Fruit fly (Drosophila melanogaster) whole organism, embryonic: ENCODE results near the gene CG32650.

Experiments
- Atf-2 ChIP-seq: fragments of 200-800 bp; sonication (Bioruptor generic); optimal IDR thresholded peaks from 2 replicates; lab custom pipeline; 2016; ENCODE audit warnings: missing biosample characterization, missing genetic modification characterization
- Atf6 ChIP-seq: fragments of 200-800 bp; sonication (Bioruptor generic); IDR thresholded peaks from 2 replicates; pipeline ENCODE4 v1.3.6; 2022; ENCODE audit warnings: missing biosample characterization, missing genetic modification characterization
- B-H1 ChIP-seq: fragments of 200-800 bp; sonication (Bioruptor generic); IDR thresholded peaks from 3 replicates; pipeline ENCODE4 v1.3.6; 2022; ENCODE audit warnings: missing biosample characterization, missing genetic modification characterization
- BtbVII ChIP-seq: fragments of 200-800 bp; sonication (Bioruptor generic); optimal IDR thresholded peaks from 3 replicates; lab custom pipeline; 2017; ENCODE audit warnings: missing biosample characterization, mild to moderate bottlenecking, missing genetic modification characterization
- CG11695 ChIP-seq: fragments of 200-800 bp; sonication (Bioruptor generic); IDR thresholded peaks from 3 replicates; pipeline ENCODE4 v1.3.6; 2022; ENCODE audit warnings: missing biosample characterization, missing genetic modification characterization
- CG12071 ChIP-seq: fragments of 200-800 bp; sonication (Bioruptor generic); optimal IDR thresholded peaks from 3 replicates; lab custom pipeline; 2018; ENCODE audit warnings: missing biosample characterization, mild to moderate bottlenecking, missing genetic modification characterization
- CG12744 ChIP-seq: fragments of 200-800 bp; sonication (Bioruptor generic); optimal IDR thresholded peaks from 2 replicates; lab custom pipeline; 2016; ENCODE audit warnings: missing biosample characterization, missing genetic modification characterization
- CG12942 ChIP-seq: fragments of 200-800 bp; sonication (Bioruptor generic); optimal IDR thresholded peaks from 3 replicates; lab custom pipeline; 2016; ENCODE audit warnings: missing biosample characterization, missing genetic modification characterization
- CG13894 ChIP-seq: fragments of 200-800 bp; sonication (Bioruptor generic); optimal IDR thresholded peaks from 3 replicates; lab custom pipeline; 2018; ENCODE audit warnings: missing biosample characterization, mild to moderate bottlenecking, missing genetic modification characterization, moderate library complexity
- CG14860 ChIP-seq: fragments of 200-800 bp; sonication (Bioruptor generic); IDR thresholded peaks from 3 replicates; pipeline ENCODE4 v1.3.6; 2022; ENCODE audit warnings: missing biosample characterization, missing genetic modification characterization; ENCODE audit not compliant: partially characterized antibody
- CG17385 ChIP-seq: fragments of 200-800 bp; sonication (Bioruptor generic); optimal IDR thresholded peaks from 3 replicates; lab custom pipeline; 2018; ENCODE audit warnings: missing biosample characterization, mild to moderate bottlenecking, missing genetic modification characterization
- CG2116 ChIP-seq: fragments of 200-800 bp; sonication (Bioruptor generic); optimal IDR thresholded peaks from 3 replicates; lab custom pipeline; 2018; ENCODE audit warnings: missing biosample characterization, mild to moderate bottlenecking, missing genetic modification characterization
- CG2120 ChIP-seq: fragments of 200-800 bp; sonication (Bioruptor generic); optimal IDR thresholded peaks from 3 replicates; lab custom pipeline; 2016; ENCODE audit warnings: missing biosample characterization, missing genetic modification characterization
- CG3163 ChIP-seq: fragments of 200-800 bp; sonication (Bioruptor generic); optimal IDR thresholded peaks from 3 replicates; lab custom pipeline; 2016; ENCODE audit warnings: missing biosample characterization, missing genetic modification characterization
- CG42726 ChIP-seq: fragments of 200-800 bp; sonication (Bioruptor generic); IDR thresholded peaks from 2 replicates; pipeline ENCODE4 v1.3.6; 2022; ENCODE audit warnings: missing biosample characterization, missing genetic modification characterization; ENCODE audit not compliant: partially characterized antibody
- CG4282 ChIP-seq: fragments of 200-800 bp; sonication (Bioruptor generic); optimal IDR thresholded peaks from 2 replicates; lab custom pipeline; 2016; ENCODE audit warnings: missing biosample characterization, missing genetic modification characterization
- CG7271 ChIP-seq: fragments of 200-800 bp; sonication (Bioruptor generic); optimal IDR thresholded peaks from 2 replicates; lab custom pipeline; 2018; ENCODE audit warnings: missing biosample characterization, mild to moderate bottlenecking, missing genetic modification characterization, moderate library complexity
- CG7745 ChIP-seq: fragments of 200-800 bp; sonication (Bioruptor generic); optimal IDR thresholded peaks from 2 replicates; lab custom pipeline; 2018; ENCODE audit warnings: missing biosample characterization, mild to moderate bottlenecking, missing genetic modification characterization, moderate library complexity
- CG7987 ChIP-seq: fragments of 200-800 bp; sonication (Bioruptor generic); optimal IDR thresholded peaks from 2 replicates; lab custom pipeline; 2018; ENCODE audit warnings: missing biosample characterization, mild to moderate bottlenecking, missing genetic modification characterization, moderate library complexity
- CG8944 ChIP-seq: fragments of 200-800 bp; sonication (Bioruptor generic); optimal IDR thresholded peaks from 3 replicates; lab custom pipeline; 2016; ENCODE audit warnings: missing biosample characterization, missing genetic modification characterization
- CG9609 ChIP-seq: fragments of 200-800 bp; sonication (Bioruptor generic); optimal IDR thresholded peaks from 3 replicates; lab custom pipeline; 2016; ENCODE audit warnings: missing biosample characterization, missing genetic modification characterization
- Deaf1 ChIP-seq: fragments of 200-800 bp; optimal IDR thresholded peaks from 3 replicates; lab custom pipeline; 2019; ENCODE audit warnings: missing biosample characterization, mild to moderate bottlenecking, missing genetic modification characterization, moderate library complexity
- Dip3 ChIP-seq: fragments of 200-800 bp; sonication (Bioruptor generic); optimal IDR thresholded peaks from 3 replicates; lab custom pipeline; 2016; ENCODE audit warnings: missing biosample characterization, missing genetic modification characterization
- Doc2 ChIP-seq: fragments of 200-800 bp; sonication (Bioruptor generic); IDR thresholded peaks from 2 replicates; pipeline ENCODE4 v1.3.6; 2022; ENCODE audit warnings: missing biosample characterization, missing genetic modification characterization
- Ets65A ChIP-seq: fragments of 200-800 bp; sonication (Bioruptor generic); peaks from one replicate; lab custom pipeline; 2016; ENCODE audit warnings: missing biosample characterization, missing genetic modification characterization
- Med ChIP-seq: fragments of 200-800 bp; sonication (Bioruptor generic); peaks from one replicate; lab custom pipeline; 2016; ENCODE audit warnings: missing biosample characterization, missing genetic modification characterization, mild to moderate bottlenecking, inconsistent platforms, moderate library complexity
- Oli ChIP-seq: fragments of 200-800 bp; sonication (Bioruptor generic); optimal IDR thresholded peaks from 2 replicates; lab custom pipeline; 2018; ENCODE audit warnings: missing biosample characterization, mild to moderate bottlenecking, missing genetic modification characterization, moderate library complexity
- Pdp1 ChIP-seq, 2 experiments: fragments of 200-800 bp; sonication (Bioruptor generic); optimal IDR thresholded peaks; 3 replicates each; lab custom pipeline; 2016; ENCODE audit warnings: missing biosample characterization in 2 of 2, missing genetic modification characterization in 2 of 2, mild to moderate bottlenecking in 1 of 2, moderate library complexity in 1 of 2
- Ravus ChIP-seq: fragments of 200-800 bp; sonication (Bioruptor generic); IDR thresholded peaks from 2 replicates; pipeline ENCODE4 v1.3.6; 2022; ENCODE audit warnings: missing biosample characterization, missing genetic modification characterization
- Rfx ChIP-seq: fragments of 200-800 bp; sonication (Bioruptor generic); IDR thresholded peaks from 2 replicates; pipeline ENCODE4 v1.3.6; 2022; ENCODE audit warnings: missing biosample characterization, missing genetic modification characterization
- Rx ChIP-seq: fragments of 200-800 bp; sonication (Bioruptor generic); IDR thresholded peaks from 2 replicates; pipeline ENCODE4 v1.3.6; 2022; ENCODE audit warnings: missing biosample characterization, missing genetic modification characterization
- Sin3A ChIP-seq: fragments of >200 bp; optimal IDR thresholded peaks from 2 replicates; lab custom pipeline; 2018
- Tbp ChIP-seq: fragments of >200 bp; optimal IDR thresholded peaks from 2 replicates; lab custom pipeline; 2018; ENCODE audit warnings: missing biosample characterization, missing genetic modification characterization
- abd-A ChIP-seq: fragments of 200-800 bp; sonication (Bioruptor generic); optimal IDR thresholded peaks from 3 replicates; lab custom pipeline; 2019; ENCODE audit warnings: missing biosample characterization, mild to moderate bottlenecking, missing genetic modification characterization, moderate library complexity
- bcd ChIP-seq: fragments of 200-800 bp; sonication (Bioruptor generic); optimal IDR thresholded peaks from 2 replicates; lab custom pipeline; 2017; ENCODE audit warnings: missing biosample characterization, mild to moderate bottlenecking, missing genetic modification characterization
- dimm ChIP-seq: fragments of 200-800 bp; sonication (Bioruptor generic); IDR thresholded peaks from 2 replicates; pipeline ENCODE4 v1.3.6; 2022; ENCODE audit warnings: missing biosample characterization, missing genetic modification characterization
- disco-r ChIP-seq: fragments of 200-800 bp; sonication (Bioruptor generic); optimal IDR thresholded peaks from 2 replicates; lab custom pipeline; 2016; ENCODE audit warnings: missing biosample characterization, missing genetic modification characterization
- dysf ChIP-seq: fragments of 200-800 bp; sonication (Bioruptor generic); IDR thresholded peaks from 3 replicates; pipeline ENCODE4 v1.3.6; 2022; ENCODE audit warnings: missing biosample characterization, missing genetic modification characterization
- gem ChIP-seq: fragments of 200-800 bp; sonication (Bioruptor generic); optimal IDR thresholded peaks from 2 replicates; lab custom pipeline; 2019; ENCODE audit warnings: missing biosample characterization, mild to moderate bottlenecking, missing genetic modification characterization, moderate library complexity
- hkb ChIP-seq, 2 experiments: fragments of 200-800 bp in 1 of 2; fragments of >200 bp in 1 of 2; sonication (Bioruptor generic) in 1 of 2; IDR thresholded peaks in 1 of 2; optimal IDR thresholded peaks in 1 of 2; 2 replicates each; pipeline versions ENCODE4 v1.3.6 to Lab custom; 2017 to 2022; ENCODE audit warnings: missing biosample characterization in 1 of 2, missing genetic modification characterization in 1 of 2
- inv ChIP-seq: fragments of 200-800 bp; sonication (Bioruptor generic); IDR thresholded peaks from 2 replicates; pipeline ENCODE4 v1.3.6; 2022; ENCODE audit warnings: missing biosample characterization, missing genetic modification characterization; ENCODE audit not compliant: partially characterized antibody
- lmd ChIP-seq: fragments of 200-800 bp; sonication (Bioruptor generic); IDR thresholded peaks from 2 replicates; pipeline ENCODE4 v1.3.6; 2022; ENCODE audit warnings: missing biosample characterization, missing genetic modification characterization
- org-1 ChIP-seq: fragments of 200-800 bp; sonication (Bioruptor generic); optimal IDR thresholded peaks from 2 replicates; lab custom pipeline; 2017; ENCODE audit warnings: missing biosample characterization, missing genetic modification characterization
- psq ChIP-seq: fragments of 200-800 bp; sonication (Bioruptor generic); optimal IDR thresholded peaks from 2 replicates; lab custom pipeline; 2017; ENCODE audit warnings: missing biosample characterization, missing genetic modification characterization
- run ChIP-seq: fragments of 200-800 bp; sonication (Bioruptor generic); optimal IDR thresholded peaks from 3 replicates; lab custom pipeline; 2018; ENCODE audit warnings: missing biosample characterization, mild to moderate bottlenecking, missing genetic modification characterization
- scrt ChIP-seq: fragments of 200-800 bp; sonication (Bioruptor generic); optimal IDR thresholded peaks from 2 replicates; lab custom pipeline; 2018; ENCODE audit warnings: missing biosample characterization, mild to moderate bottlenecking, missing genetic modification characterization, moderate library complexity
- sens-2 ChIP-seq: fragments of 200-800 bp; sonication (Bioruptor generic); IDR thresholded peaks from 2 replicates; pipeline ENCODE4 v1.3.6; 2022; ENCODE audit warnings: missing biosample characterization, missing genetic modification characterization
- sug ChIP-seq: fragments of 200-800 bp; optimal IDR thresholded peaks from 2 replicates; lab custom pipeline; 2019; ENCODE audit warnings: missing biosample characterization, mild to moderate bottlenecking, missing genetic modification characterization, moderate library complexity
- ttk ChIP-seq: fragments of 200-800 bp; sonication (Bioruptor generic); IDR thresholded peaks from 2 replicates; pipeline ENCODE4 v2.1.2; 2022; ENCODE audit warnings: missing biosample characterization, missing genetic modification characterization
- zen2 ChIP-seq: fragments of 200-800 bp; sonication (Bioruptor generic); IDR thresholded peaks from 3 replicates; pipeline ENCODE4 v1.3.6; 2022; ENCODE audit warnings: missing biosample characterization, missing genetic modification characterization; ENCODE audit not compliant: partially characterized antibody

The CG32650 gene

dm6 chrX:12937825-12938520 lies 39.5 kb upstream of the CG32650 start (continued):
- TF ChIP-seq CG8944 (GFP tag; lab: Kevin White, UChicago) (no peak), Dip3 (no peak), CG2116 (no peak), hkb (optimal IDR thresholded peaks at IDR 0.05; lab: Kevin White, UChicago) (no peak), hkb (GFP tag; IDR thresholded peaks at IDR 0.05; lab: Robert Waterston, UW) (0 out of 2 replicates have a peak, but pooled peaks have one; percentile 27), run (no peak), org-1 (peak; percentile 6), CG42726 (no peak), CG4282 (GFP tag; lab: Kevin White, UChicago) (no peak), Tbp (GFP tag; lab: Kevin White, UChicago) (no peak), B-H1 (GFP tag; lab: Robert Waterston, UW) (no peak; the same call in 2 of the 3 replicates), CG12744 (GFP tag; lab: Kevin White, UChicago) (no peak), Sin3A (lab: Kevin White, UChicago) (no peak), lmd (GFP tag; lab: Robert Waterston, UW) (no peak; the same call in 1 of the 2 replicates), scrt (GFP tag; lab: Kevin White, UChicago) (peak; percentile 28), Pdp1 (GFP tag; optimal IDR thresholded peaks at IDR 0.05; lab: Kevin White, UChicago) (no peak), dimm (no peak), disco-r (no peak), CG7271 (tag; lab: Kevin White, UChicago) (no peak), CG14860 (GFP tag; lab: Robert Waterston, UW) (no peak), abd-A (peak; percentile 49), gem (tag; lab: Kevin White, UChicago) (peak; percentile 76), inv (GFP tag; lab: Robert Waterston, UW) (no peak), Rx (GFP tag; lab: Robert Waterston, UW) (no peak), Rfx (peak; percentile 16; the same call in 1 of the 2 replicates), Deaf1 (tag; lab: Kevin White, UChicago) (peak; percentile 48), sens-2 (GFP tag; lab: Robert Waterston, UW) (no peak), Ets65A (no peak), Atf6 (GFP tag; lab: Robert Waterston, UW) (peak; percentile 52; the same call in 1 of the 2 replicates), CG7987 (no peak), ttk (GFP tag; lab: Robert Waterston, UW) (no peak), Med (GFP tag; lab: Kevin White, UChicago) (no peak), CG13894 (peak; percentile 24), Ravus (GFP tag; lab: Robert Waterston, UW) (no peak), CG11695 (GFP tag; lab: Robert Waterston, UW) (0 out of 3 replicates have a peak, but pooled peaks have one; percentile 19), dysf (GFP tag; lab: Robert Waterston, UW) (peak; percentile 59; the same call in 2 of the 3 replicates), CG12071 (no peak), Doc2 (GFP tag; lab: Robert Waterston, UW) (no peak), CG7745 (tag; lab: Kevin White, UChicago) (no peak), CG2120 (GFP tag; lab: Kevin White, UChicago) (peak; percentile 36), zen2 (no peak), Oli (tag; lab: Kevin White, UChicago) (peak; percentile 53), CG3163 (GFP tag; lab: Kevin White, UChicago) (no peak), CG17385 (GFP tag; lab: Kevin White, UChicago) (peak; percentile 17), BtbVII (no peak), psq (no peak), CG12942 (no peak), sug (tag; lab: Kevin White, UChicago) (peak; percentile 12), CG9609 (no peak), Atf-2 (GFP tag; lab: Kevin White, UChicago) (no peak), bcd (GFP tag; lab: Kevin White, UChicago) (peak; percentile 34)
